Worm (Caenorhabditis elegans) whole organism, young adult: Measurements from ENCODE around the gene skr-17.

Experiments
- F23B12.7 ChIP-seq: sonication (generic microtip); optimal IDR thresholded peaks from 2 replicates; lab custom pipeline; 2017; ENCODE audit warnings: missing genetic modification characterization, mild to moderate bottlenecking, missing compliant biosample characterization, antibody characterized with exemption, moderate library complexity; ENCODE audit not compliant: insufficient read depth
- K11D2.4 ChIP-seq: fragments of 200-800 bp; sonication (Bioruptor generic); IDR thresholded peaks from 2 replicates; pipeline ENCODE4 v1.3.6; 2022; ENCODE audit warnings: missing genetic modification reagents, missing genetic modification characterization, missing compliant biosample characterization
- dpl-1 ChIP-seq: fragments of 150-350 bp; optimal IDR thresholded peaks from 2 replicates; lab custom pipeline; 2014; ENCODE audit warnings: missing biosample characterization, missing genetic modification reagents, missing genetic modification characterization
- nfya-1 ChIP-seq: sonication (generic microtip); optimal IDR thresholded peaks from 2 replicates; lab custom pipeline; 2017; ENCODE audit warnings: antibody characterized with exemption, missing compliant biosample characterization, missing genetic modification characterization, borderline replicate concordance; ENCODE audit not compliant: insufficient read depth

- no peak for TF ChIP-seq nfya-1 (tag; lab: Kevin White, UChicago)
- TF ChIP-seq K11D2.4 (GFP tag; lab: Robert Waterston, UW) = no peak
- no peak for TF ChIP-seq F23B12.7 (tag; lab: Kevin White, UChicago)
- TF ChIP-seq dpl-1 (GFP tag; lab: Kevin White, UChicago) = no peak
Measured at ce11 chrII:7814215-7814614, 30.9 kb downstream of the skr-17 start.
